Fruit fly (Drosophila melanogaster) whole organism, pupa: ENCODE results near the gene grn.

ENCODE experiments used
- CG12605 ChIP-seq: fragments of 200-800 bp; sonication (Bioruptor generic); IDR thresholded peaks from 2 replicates; pipeline ENCODE4 v1.3.6; 2022; ENCODE audit warnings: missing biosample characterization, missing genetic modification characterization
- CG14655 ChIP-seq: fragments of 200-800 bp; sonication (Bioruptor generic); optimal IDR thresholded peaks from 3 replicates; lab custom pipeline; 2017; ENCODE audit warnings: mild to moderate bottlenecking, missing biosample characterization, missing genetic modification reagents, missing genetic modification characterization
- CG8159 ChIP-seq: fragments of 200-800 bp; sonication (Bioruptor generic); optimal IDR thresholded peaks from 3 replicates; lab custom pipeline; 2018; ENCODE audit warnings: missing biosample characterization, mild to moderate bottlenecking, missing genetic modification characterization, moderate library complexity
- CG8301 ChIP-seq: fragments of 200-800 bp; sonication (Bioruptor generic); optimal IDR thresholded peaks from 2 replicates; lab custom pipeline; 2018; ENCODE audit warnings: missing biosample characterization, mild to moderate bottlenecking, missing genetic modification characterization
- EcR ChIP-seq: fragments of 200-800 bp; sonication (Bioruptor generic); optimal IDR thresholded peaks from 3 replicates; lab custom pipeline; 2019; ENCODE audit warnings: missing biosample characterization, missing genetic modification characterization, mild to moderate bottlenecking, moderate library complexity, missing genetic modification reagents
- Ets98B ChIP-seq: fragments of 200-800 bp; sonication (Bioruptor generic); IDR thresholded peaks from 2 replicates; pipeline ENCODE4 v1.3.6; 2022; ENCODE audit warnings: missing biosample characterization, missing genetic modification characterization
- Snoo ChIP-seq: fragments of 200-800 bp; sonication (Bioruptor generic); optimal IDR thresholded peaks from 3 replicates; lab custom pipeline; 2017; ENCODE audit warnings: missing biosample characterization, mild to moderate bottlenecking, missing genetic modification characterization, inconsistent platforms
- fd96Ca ChIP-seq: fragments of 200-800 bp; sonication (Bioruptor generic); IDR thresholded peaks from 3 replicates; pipeline ENCODE4 v1.3.6; 2022; ENCODE audit warnings: missing biosample characterization, missing genetic modification characterization

DNA sequence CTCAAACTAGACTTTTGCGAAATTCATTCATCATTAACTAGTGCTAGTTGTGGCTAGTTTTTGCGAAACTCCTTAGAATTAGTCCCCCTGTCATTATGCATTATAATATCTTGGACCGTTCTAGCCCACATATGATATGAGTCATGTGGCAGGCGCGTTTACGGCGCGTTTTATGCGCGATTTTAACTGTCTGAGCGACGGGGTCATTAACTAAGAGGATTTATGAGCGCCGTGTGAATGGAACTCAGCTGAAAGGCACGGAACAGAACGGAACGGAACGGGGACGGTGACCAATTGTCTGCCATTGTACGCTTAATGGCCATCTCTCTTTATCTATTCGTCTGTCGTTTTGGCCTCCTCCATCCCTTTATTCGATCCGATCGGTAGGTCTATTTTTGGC is 63.2 kb downstream of the grn start:
- no peak for TF ChIP-seq CG14655 (GFP tag; lab: Kevin White, UChicago)
- no peak for TF ChIP-seq fd96Ca (GFP tag; lab: Robert Waterston, UW)
- no peak for TF ChIP-seq CG12605 (GFP tag; lab: Robert Waterston, UW)
- TF ChIP-seq Ets98B (GFP tag; lab: Robert Waterston, UW): no peak
- TF ChIP-seq CG8159 (tag; lab: Kevin White, UChicago): no peak
- TF ChIP-seq EcR (GFP tag; lab: Kevin White, UChicago): peak; percentile 61
- TF ChIP-seq CG8301 (tag; lab: Kevin White, UChicago): no peak
- no peak for TF ChIP-seq Snoo (tag; lab: Kevin White, UChicago)
